Fruit fly (Drosophila melanogaster) whole organism, embryonic: ENCODE results near the gene CG7509.
A peak's percentile ranks its signal among the peaks of the same experiment; 100 is the strongest.

Source experiments
- Antp ChIP-seq: fragments of 200-800 bp; sonication (Bioruptor generic); optimal IDR thresholded peaks from 3 replicates; lab custom pipeline; 2016; ENCODE audit warnings: missing biosample characterization, missing genetic modification characterization
- Awh ChIP-seq: fragments of 200-800 bp; sonication (Bioruptor generic); IDR thresholded peaks from 2 replicates; pipeline ENCODE4, ENCODE4 v1.3.6; 2022; ENCODE audit warnings: missing biosample characterization, missing genetic modification characterization
- CG10147 ChIP-seq: fragments of 200-800 bp; sonication (Bioruptor generic); optimal IDR thresholded peaks from 2 replicates; lab custom pipeline; 2019; ENCODE audit warnings: missing biosample characterization, mild to moderate bottlenecking, missing genetic modification characterization, moderate library complexity
- CG10366 ChIP-seq: fragments of 200-800 bp; sonication (Bioruptor generic); IDR thresholded peaks from 2 replicates; pipeline ENCODE4 v1.3.6; 2022; ENCODE audit warnings: missing biosample characterization, missing genetic modification characterization
- CG12219 ChIP-seq: fragments of 200-800 bp; sonication (Bioruptor generic); optimal IDR thresholded peaks from 3 replicates; lab custom pipeline; 2018; ENCODE audit warnings: missing biosample characterization, mild to moderate bottlenecking, missing genetic modification characterization
- CG12236 ChIP-seq: fragments of 200-800 bp; sonication (Bioruptor generic); optimal IDR thresholded peaks from 2 replicates; lab custom pipeline; 2016; ENCODE audit warnings: missing biosample characterization, missing genetic modification characterization
- CG13624 ChIP-seq: fragments of 200-800 bp; sonication (Bioruptor generic); optimal IDR thresholded peaks from 2 replicates; lab custom pipeline; 2016; ENCODE audit warnings: missing biosample characterization, missing genetic modification characterization
- CG13775 ChIP-seq: fragments of 200-800 bp; sonication (Bioruptor generic); optimal IDR thresholded peaks from 3 replicates; lab custom pipeline; 2017; ENCODE audit warnings: missing biosample characterization, mild to moderate bottlenecking, missing genetic modification characterization
- CG14050 ChIP-seq: fragments of 200-800 bp; sonication (Bioruptor generic); IDR thresholded peaks from 3 replicates; pipeline ENCODE4 v1.3.6; 2022; ENCODE audit warnings: missing biosample characterization, missing genetic modification characterization
- CG14710 ChIP-seq: fragments of 200-800 bp; sonication (Bioruptor generic); optimal IDR thresholded peaks from 3 replicates; lab custom pipeline; 2019; ENCODE audit warnings: missing biosample characterization, mild to moderate bottlenecking, missing genetic modification characterization, moderate library complexity
- CG15514 ChIP-seq: fragments of 200-800 bp; sonication (Bioruptor generic); optimal IDR thresholded peaks from 3 replicates; lab custom pipeline; 2017; ENCODE audit warnings: missing biosample characterization, missing genetic modification characterization, mild to moderate bottlenecking, moderate library complexity, missing genetic modification reagents
- CG16863 ChIP-seq: fragments of 200-800 bp; sonication (Bioruptor generic); optimal IDR thresholded peaks from 3 replicates; lab custom pipeline; 2016; ENCODE audit warnings: missing biosample characterization, missing genetic modification characterization
- CG17912 ChIP-seq: fragments of 200-800 bp; sonication (Bioruptor generic); optimal IDR thresholded peaks from 2 replicates; lab custom pipeline; 2018; ENCODE audit warnings: missing biosample characterization, mild to moderate bottlenecking, missing genetic modification characterization
- CG2199 ChIP-seq: fragments of 200-800 bp; sonication (Bioruptor generic); IDR thresholded peaks from 3 replicates; pipeline ENCODE4 v1.3.6; 2022; ENCODE audit warnings: missing biosample characterization, missing genetic modification characterization
- CG30403 ChIP-seq: fragments of 200-800 bp; sonication (Bioruptor generic); optimal IDR thresholded peaks from 3 replicates; lab custom pipeline; 2016; ENCODE audit warnings: missing biosample characterization, missing genetic modification characterization
- CG3163 ChIP-seq: fragments of 200-800 bp; sonication (Bioruptor generic); optimal IDR thresholded peaks from 3 replicates; lab custom pipeline; 2016; ENCODE audit warnings: missing biosample characterization, missing genetic modification characterization
- CG8478 ChIP-seq: fragments of >200 bp; optimal IDR thresholded peaks from 2 replicates; lab custom pipeline; 2018
- CTCF ChIP-seq: fragments of 200-800 bp; sonication (Bioruptor generic); optimal IDR thresholded peaks from 2 replicates; lab custom pipeline; 2017; ENCODE audit warnings: missing biosample characterization, mild to moderate bottlenecking, missing genetic modification characterization, moderate library complexity
- Chrac-16 ChIP-seq: fragments of 200-800 bp; sonication (Bioruptor generic); optimal IDR thresholded peaks from 3 replicates; lab custom pipeline; 2016; ENCODE audit warnings: missing biosample characterization, missing genetic modification characterization
- CoRest ChIP-seq: fragments of 200-800 bp; sonication (Bioruptor generic); optimal IDR thresholded peaks from 3 replicates; lab custom pipeline; 2018; ENCODE audit warnings: missing biosample characterization, mild to moderate bottlenecking, missing genetic modification characterization, moderate library complexity
- Dad ChIP-seq: fragments of 200-800 bp; sonication (Bioruptor generic); optimal IDR thresholded peaks from 3 replicates; lab custom pipeline; 2016; ENCODE audit warnings: missing biosample characterization, missing genetic modification characterization
- Doc2 ChIP-seq: fragments of 200-800 bp; sonication (Bioruptor generic); IDR thresholded peaks from 2 replicates; pipeline ENCODE4 v1.3.6; 2022; ENCODE audit warnings: missing biosample characterization, missing genetic modification characterization
- Dp ChIP-seq: fragments of 200-800 bp; sonication (Bioruptor generic); optimal IDR thresholded peaks from 2 replicates; lab custom pipeline; 2018; ENCODE audit warnings: missing biosample characterization, mild to moderate bottlenecking, missing genetic modification characterization, moderate library complexity
- Ets65A ChIP-seq: fragments of 200-800 bp; sonication (Bioruptor generic); peaks from one replicate; lab custom pipeline; 2016; ENCODE audit warnings: missing biosample characterization, missing genetic modification characterization
- Ets97D ChIP-seq: fragments of 200-800 bp; sonication (Bioruptor generic); optimal IDR thresholded peaks from 3 replicates; lab custom pipeline; 2016; ENCODE audit warnings: missing biosample characterization, missing genetic modification characterization
- HLH4C ChIP-seq: fragments of 200-800 bp; sonication (Bioruptor generic); IDR thresholded peaks from 3 replicates; pipeline ENCODE4 v1.3.6; 2022; ENCODE audit warnings: missing biosample characterization, missing genetic modification characterization; ENCODE audit not compliant: partially characterized antibody
- Lhr ChIP-seq: fragments of 200-800 bp; sonication (Bioruptor generic); optimal IDR thresholded peaks from 3 replicates; lab custom pipeline; 2017; ENCODE audit warnings: mild to moderate bottlenecking, missing biosample characterization, missing genetic modification reagents, missing genetic modification characterization
- Max ChIP-seq: fragments of 200-800 bp; sonication (Bioruptor generic); optimal IDR thresholded peaks from 2 replicates; lab custom pipeline; 2016; ENCODE audit warnings: missing biosample characterization, mild to moderate bottlenecking, missing genetic modification characterization
- NfI ChIP-seq: fragments of 200-800 bp; sonication (Bioruptor generic); optimal IDR thresholded peaks from 3 replicates; lab custom pipeline; 2018; ENCODE audit warnings: missing biosample characterization, mild to moderate bottlenecking, missing genetic modification characterization, moderate library complexity
- Pdp1 ChIP-seq, 2 experiments: fragments of 200-800 bp; sonication (Bioruptor generic); optimal IDR thresholded peaks; 3 replicates each; lab custom pipeline; 2016; ENCODE audit warnings: missing biosample characterization in 2 of 2, missing genetic modification characterization in 2 of 2, mild to moderate bottlenecking in 1 of 2, moderate library complexity in 1 of 2
- Side ChIP-seq: fragments of 200-800 bp; sonication (Bioruptor generic); optimal IDR thresholded peaks from 2 replicates; lab custom pipeline; 2016; ENCODE audit warnings: missing biosample characterization, missing genetic modification characterization
- Stat92E ChIP-seq, 3 experiments: fragments of >200 bp in 2 of 3; fragments of 200-800 bp in 1 of 3; sonication (Bioruptor generic) in 1 of 3; optimal IDR thresholded peaks; 2 replicates each; lab custom pipeline; 2017 to 2019; ENCODE audit warnings: missing biosample characterization in 3 of 3, missing genetic modification characterization in 3 of 3, mild to moderate bottlenecking in 1 of 3, moderate library complexity in 1 of 3
- YL-1 ChIP-seq: fragments of 200-800 bp; sonication (Bioruptor generic); optimal IDR thresholded peaks from 3 replicates; lab custom pipeline; 2017; ENCODE audit warnings: missing biosample characterization, mild to moderate bottlenecking, missing genetic modification characterization
- amos ChIP-seq: fragments of 200-800 bp; sonication (Bioruptor generic); IDR thresholded peaks from 2 replicates; pipeline ENCODE4 v1.3.6; 2022; ENCODE audit warnings: missing biosample characterization, missing genetic modification characterization; ENCODE audit not compliant: partially characterized antibody
- ato ChIP-seq: fragments of 200-800 bp; sonication (Bioruptor generic); IDR thresholded peaks from 2 replicates; pipeline ENCODE4 v1.3.6; 2022; ENCODE audit warnings: missing biosample characterization, missing genetic modification characterization; ENCODE audit not compliant: partially characterized antibody
- chinmo ChIP-seq: fragments of 200-800 bp; sonication (Bioruptor generic); IDR thresholded peaks from 4 replicates; pipeline ENCODE4 v1.3.6; 2022; ENCODE audit warnings: missing biosample characterization, missing genetic modification characterization; ENCODE audit not compliant: partially characterized antibody
- chn ChIP-seq: fragments of 200-800 bp; sonication (Bioruptor generic); optimal IDR thresholded peaks from 2 replicates; lab custom pipeline; 2016; ENCODE audit warnings: missing biosample characterization, missing genetic modification characterization
- ci ChIP-seq: fragments of 200-800 bp; sonication (Bioruptor generic); IDR thresholded peaks from 3 replicates; pipeline ENCODE4 v1.3.6; 2022; ENCODE audit warnings: missing biosample characterization, missing genetic modification characterization
- da ChIP-seq: fragments of 200-800 bp; sonication (Bioruptor generic); optimal IDR thresholded peaks from 2 replicates; lab custom pipeline; 2016; ENCODE audit warnings: missing biosample characterization, missing genetic modification characterization
- dpn ChIP-seq, 2 experiments: fragments of 200-800 bp; sonication (Bioruptor generic); optimal IDR thresholded peaks; 3 replicates each; lab custom pipeline; 2016; ENCODE audit warnings: missing biosample characterization in 2 of 2, missing genetic modification characterization in 2 of 2
- en ChIP-seq: fragments of 200-800 bp; sonication (Bioruptor generic); optimal IDR thresholded peaks from 2 replicates; lab custom pipeline; 2016; ENCODE audit warnings: missing biosample characterization, missing genetic modification characterization
- jing ChIP-seq: fragments of 200-800 bp; sonication (Bioruptor generic); optimal IDR thresholded peaks from 2 replicates; lab custom pipeline; 2018; ENCODE audit warnings: missing biosample characterization, mild to moderate bottlenecking, missing genetic modification characterization
- kay ChIP-seq: fragments of 200-800 bp; sonication (Bioruptor generic); optimal IDR thresholded peaks from 2 replicates; lab custom pipeline; 2016; ENCODE audit warnings: missing biosample characterization, missing genetic modification characterization
- lilli ChIP-seq: fragments of 200-800 bp; sonication (Bioruptor generic); optimal IDR thresholded peaks from 3 replicates; lab custom pipeline; 2016; ENCODE audit warnings: missing biosample characterization, missing genetic modification characterization
- maf-S ChIP-seq: fragments of 200-800 bp; sonication (Bioruptor generic); optimal IDR thresholded peaks from 2 replicates; lab custom pipeline; 2016; ENCODE audit warnings: missing biosample characterization, missing genetic modification characterization
- nerfin-2 ChIP-seq: fragments of 200-800 bp; sonication (Bioruptor generic); IDR thresholded peaks from 2 replicates; pipeline ENCODE4 v1.3.6; 2022; ENCODE audit warnings: missing biosample characterization, missing genetic modification characterization; ENCODE audit not compliant: partially characterized antibody
- sima ChIP-seq: fragments of 200-800 bp; sonication (Bioruptor generic); optimal IDR thresholded peaks from 2 replicates; lab custom pipeline; 2016; ENCODE audit warnings: missing biosample characterization, missing genetic modification characterization
- sna ChIP-seq: fragments of 200-800 bp; sonication (Bioruptor generic); IDR thresholded peaks from 2 replicates; pipeline ENCODE4 v1.3.6; 2022; ENCODE audit warnings: missing biosample characterization, missing genetic modification characterization; ENCODE audit not compliant: partially characterized antibody
- so ChIP-seq: fragments of 200-800 bp; sonication (Bioruptor generic); IDR thresholded peaks from 3 replicates; pipeline ENCODE4 v1.3.6; 2022; ENCODE audit warnings: missing biosample characterization, missing genetic modification characterization
- stc ChIP-seq: fragments of 200-800 bp; sonication (Bioruptor generic); IDR thresholded peaks from 2 replicates; pipeline ENCODE4 v1.3.6; 2022; ENCODE audit warnings: missing biosample characterization, missing genetic modification characterization
- vvl ChIP-seq: fragments of 200-800 bp; sonication (Bioruptor generic); IDR thresholded peaks from 2 replicates; pipeline ENCODE4 v1.3.6; 2022; ENCODE audit warnings: missing biosample characterization, missing genetic modification characterization

CG7509 gene

DNA sequence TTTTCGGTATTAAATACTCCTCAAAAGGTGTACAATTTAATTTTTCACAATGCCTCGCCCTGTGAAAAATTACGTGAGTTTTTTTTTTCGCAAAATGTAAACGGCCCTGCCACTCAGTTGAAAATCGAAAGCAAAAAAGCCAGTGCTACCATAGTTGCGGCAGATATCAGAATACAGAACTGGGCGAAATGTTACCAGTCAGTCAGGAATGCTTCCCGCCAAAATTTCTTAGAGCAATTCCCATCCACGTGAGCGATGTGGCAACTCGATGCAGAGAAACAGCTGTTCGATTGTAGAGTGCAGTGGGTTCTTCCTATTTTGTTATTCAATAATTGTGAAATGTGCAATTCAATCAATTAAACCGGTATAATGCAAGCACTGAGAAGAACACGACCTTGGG is 20.5 kb upstream of the CG7509 start, which contains the start of the genes Dhc64C and LeuRS-m (continued):
- TF ChIP-seq Dad (GFP tag; lab: Kevin White, UChicago) (peak; percentile 18), da (GFP tag; lab: Kevin White, UChicago) (peak; percentile 29), CoRest (tag; lab: Kevin White, UChicago) (peak; percentile 39), Awh (GFP tag; lab: Robert Waterston, UW) (no peak), CG10366 (GFP tag; lab: Robert Waterston, UW) (no peak), CG13624 (GFP tag; lab: Kevin White, UChicago) (peak; percentile 56), CG13775 (GFP tag; lab: Kevin White, UChicago) (peak; percentile 7), en (no peak), dpn (GFP tag; optimal IDR thresholded peaks at IDR 0.05; lab: Kevin White, UChicago) (peak; percentile 42 to 67), lilli (GFP tag; lab: Kevin White, UChicago) (peak; percentile 63), CG14710 (tag; lab: Kevin White, UChicago) (peak; percentile 54), Dp (GFP tag; lab: Kevin White, UChicago) (peak; percentile 91), sna (0 out of 2 replicates have a peak, but pooled peaks have one; percentile 29), nerfin-2 (GFP tag; lab: Robert Waterston, UW) (peak; percentile 54; the same call in 1 of the 2 replicates), Stat92E (GFP tag; optimal IDR thresholded peaks at IDR 0.05; lab: Kevin White, UChicago) (peak in 1 of 3 experiments; percentile 13), stc (GFP tag; lab: Robert Waterston, UW) (no peak), NfI (GFP tag; lab: Kevin White, UChicago) (peak; percentile 18), CG30403 (GFP tag; lab: Kevin White, UChicago) (peak; percentile 27), CG10147 (peak; percentile 23), jing (no peak), Side (GFP tag; lab: Kevin White, UChicago) (peak; percentile 56), CG2199 (peak; percentile 52; the same call in 2 of the 3 replicates), amos (GFP tag; lab: Robert Waterston, UW) (peak; percentile 72), HLH4C (GFP tag; lab: Robert Waterston, UW) (peak; percentile 63), CTCF (no peak), chinmo (0 out of 4 replicates have a peak, but pooled peaks have one; percentile 77), maf-S (GFP tag; lab: Kevin White, UChicago) (peak; percentile 34), Max (GFP tag; lab: Kevin White, UChicago) (peak; percentile 16), Antp (peak; percentile 71), Lhr (GFP tag; lab: Kevin White, UChicago) (peak; percentile 77), CG12219 (no peak), chn (GFP tag; lab: Kevin White, UChicago) (peak; percentile 34), CG15514 (peak; percentile 74), CG3163 (GFP tag; lab: Kevin White, UChicago) (peak; percentile 26), Ets97D (GFP tag; lab: Kevin White, UChicago) (peak; percentile 91), vvl (GFP tag; lab: Robert Waterston, UW) (peak; percentile 68; the same call in 1 of the 2 replicates), CG16863 (GFP tag; lab: Kevin White, UChicago) (no peak), ato (GFP tag; lab: Robert Waterston, UW) (peak; percentile 46; the same call in 1 of the 2 replicates), Doc2 (GFP tag; lab: Robert Waterston, UW) (no peak), Pdp1 (GFP tag; optimal IDR thresholded peaks at IDR 0.05; lab: Kevin White, UChicago) (peak in 1 of 2 experiments; percentile 97), kay (GFP tag; lab: Kevin White, UChicago) (peak; percentile 48), sima (GFP tag; lab: Kevin White, UChicago) (no peak), Ets65A (peak; percentile 95), ci (peak; percentile 47; the same call in 1 of the 3 replicates), CG17912 (GFP tag; lab: Kevin White, UChicago) (peak; percentile 9), CG14050 (GFP tag; lab: Robert Waterston, UW) (no peak), CG12236 (GFP tag; lab: Kevin White, UChicago) (no peak), YL-1 (peak; percentile 87), so (GFP tag; lab: Robert Waterston, UW) (0 out of 3 replicates have a peak, but pooled peaks have one; percentile 23), CG8478 (no peak), Chrac-16 (GFP tag; lab: Kevin White, UChicago) (peak; percentile 38)
